Fruit fly (Drosophila melanogaster): Measurements from ENCODE around the gene CG1792.

The CG1792 gene

dm6 chr3R:31609413-31610054 is 6.6 kb upstream of the CG1792 start (continued):
- TF ChIP-seq D19A (tag; optimal IDR thresholded peaks at IDR 0.05) (peak; percentile 38), oc (tag; optimal IDR thresholded peaks at IDR 0.05) (peak; percentile 74), Doc3 (GFP tag; IDR thresholded peaks at IDR 0.05; ENCODE audit: partially characterized antibody) (no peak), dm (GFP tag; optimal IDR thresholded peaks at IDR 0.05) (peak; percentile 22), so (GFP tag; IDR thresholded peaks at IDR 0.05) (no peak), wek (GFP tag; optimal IDR thresholded peaks at IDR 0.05) (peak; percentile 60), en (GFP tag; optimal IDR thresholded peaks at IDR 0.05) (no peak), Awh (GFP tag; IDR thresholded peaks at IDR 0.05) (no peak), Atf6 (GFP tag; IDR thresholded peaks at IDR 0.05) (no peak), ems (GFP tag; optimal IDR thresholded peaks at IDR 0.05) (no peak), CG3407 (GFP tag; optimal IDR thresholded peaks at IDR 0.05) (no peak), Rx (GFP tag; IDR thresholded peaks at IDR 0.05) (no peak), cad (GFP tag; optimal IDR thresholded peaks at IDR 0.05) (no peak), fd102C (GFP tag; optimal IDR thresholded peaks at IDR 0.05) (no peak), fd96Cb (tag; optimal IDR thresholded peaks at IDR 0.05) (no peak), wor (GFP tag; IDR thresholded peaks at IDR 0.05) (no peak), gfzf (GFP tag; optimal IDR thresholded peaks at IDR 0.05) (peak; percentile 96), dimm (GFP tag; IDR thresholded peaks at IDR 0.05) (no peak), MTF-1 (GFP tag; optimal IDR thresholded peaks at IDR 0.05; ENCODE audit: borderline replicate concordance) (no peak), CG16815 (GFP tag; optimal IDR thresholded peaks at IDR 0.05) (no peak), CG12769 (tag; optimal IDR thresholded peaks at IDR 0.05) (peak; percentile 75), bowl (GFP tag; IDR thresholded peaks at IDR 0.05) (no peak), CG5180 (GFP tag; optimal IDR thresholded peaks at IDR 0.05) (no peak), H2.0 (GFP tag; IDR thresholded peaks at IDR 0.05) (no peak), CG2120 (GFP tag; optimal IDR thresholded peaks at IDR 0.05) (peak; percentile 39), E2f2 (GFP tag; IDR thresholded peaks at IDR 0.05) (no peak), tup (GFP tag; optimal IDR thresholded peaks at IDR 0.05) (no peak), CG16813 (GFP tag; IDR thresholded peaks at IDR 0.05; ENCODE audit: partially characterized antibody) (no peak), sens-2 (GFP tag; IDR thresholded peaks at IDR 0.05) (no peak), bsh (GFP tag; optimal IDR thresholded peaks at IDR 0.05) (peak in 1 of 2 experiments; percentile 18), CG12104 (GFP tag; optimal IDR thresholded peaks at IDR 0.05) (no peak), CG13424 (tag; optimal IDR thresholded peaks at IDR 0.05) (peak; percentile 41), CG12236 (GFP tag; optimal IDR thresholded peaks at IDR 0.05) (peak; percentile 0), emc (GFP tag; optimal IDR thresholded peaks at IDR 0.05) (no peak), Xrp1 (GFP tag; IDR thresholded peaks at IDR 0.05) (no peak), Meics (GFP tag; optimal IDR thresholded peaks at IDR 0.05) (peak; percentile 3), CG4820 (GFP tag; optimal IDR thresholded peaks at IDR 0.05) (no peak), lola (GFP tag; optimal IDR thresholded peaks at IDR 0.05) (no peak), nau (GFP tag; optimal IDR thresholded peaks at IDR 0.05) (no peak), Lim3 (GFP tag; IDR thresholded peaks at IDR 0.05) (no peak), CG32532 (GFP tag; IDR thresholded peaks at IDR 0.05) (no peak), salm (tag; optimal IDR thresholded peaks at IDR 0.05) (peak; percentile 17), NC2β (GFP tag; optimal IDR thresholded peaks at IDR 0.05) (peak; percentile 43), BEAF-32 (GFP tag; optimal IDR thresholded peaks at IDR 0.05) (peak; percentile 91), hth (optimal IDR thresholded peaks at IDR 0.05) (no peak), CG9817 (tag; optimal IDR thresholded peaks at IDR 0.05) (peak; percentile 14), ttk (GFP tag; IDR thresholded peaks at IDR 0.05) (no peak), CG14710 (tag; optimal IDR thresholded peaks at IDR 0.05) (peak; percentile 75), Hr78 (GFP tag; optimal IDR thresholded peaks at IDR 0.05) (no peak), shn (GFP tag; optimal IDR thresholded peaks at IDR 0.05) (no peak)

Measured in whole organism, embryonic.